Worm (Caenorhabditis elegans) whole organism, L4/young adult: ENCODE results near the gene flp-1.

Experiments
- W03F9.2 ChIP-seq: fragments of 150-350 bp; optimal IDR thresholded peaks from 2 replicates; lab custom pipeline; 2014; ENCODE audit warnings: missing biosample characterization, missing genetic modification characterization
- dao-5 ChIP-seq: sonication (generic microtip); optimal IDR thresholded peaks from 2 replicates; lab custom pipeline; 2016; ENCODE audit warnings: missing genotype, missing genetic modification characterization, moderate library complexity, missing compliant biosample characterization
- him-1 ChIP-seq: sonication (generic microtip); optimal IDR thresholded peaks from 2 replicates; lab custom pipeline; 2016; ENCODE audit warnings: missing genotype, missing genetic modification reagents, missing genetic modification characterization, missing compliant biosample characterization

DNA sequence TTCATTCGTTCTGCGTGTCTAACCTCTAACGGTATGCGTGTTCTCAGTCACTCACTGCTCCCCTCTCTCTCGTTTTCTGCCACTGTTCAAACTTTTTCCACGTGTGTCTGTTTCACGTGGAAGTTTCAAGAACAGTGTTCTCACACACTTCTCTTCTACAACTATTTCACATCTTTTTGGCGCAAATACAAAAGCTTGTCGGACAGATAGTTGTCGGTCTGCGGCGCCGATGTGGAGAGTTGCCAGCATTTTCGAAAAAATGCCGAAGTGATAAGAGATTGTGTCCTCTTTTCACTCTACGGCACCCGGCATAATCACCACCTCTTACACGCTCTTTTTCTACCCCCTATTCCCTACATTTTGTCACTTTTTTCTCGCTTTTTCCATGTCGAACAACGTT, 26.2 kb upstream of the flp-1 start:
- TF ChIP-seq W03F9.2 (no peak), him-1 (tag; lab: Kevin White, UChicago) (no peak), dao-5 (tag; lab: Kevin White, UChicago) (no peak)
